Fruit fly (Drosophila melanogaster) whole organism, prepupa: ENCODE results near the gene Atat.

Experiments used
- Blimp-1 ChIP-seq: fragments of 200-800 bp; sonication (Bioruptor generic); optimal IDR thresholded peaks from 3 replicates; lab custom pipeline; 2017; ENCODE audit warnings: missing biosample characterization, missing genetic modification characterization, mild to moderate bottlenecking, moderate library complexity, missing genetic modification reagents
- CG10631 ChIP-seq: fragments of 200-800 bp; sonication (Bioruptor generic); optimal IDR thresholded peaks from 2 replicates; lab custom pipeline; 2016; ENCODE audit warnings: missing biosample characterization, missing genetic modification characterization
- CG11762 ChIP-seq: fragments of 200-800 bp; sonication (Bioruptor generic); optimal IDR thresholded peaks from 3 replicates; lab custom pipeline; 2016; ENCODE audit warnings: missing biosample characterization, missing genetic modification characterization; ENCODE audit not compliant: insufficient read depth
- CG15336 ChIP-seq: fragments of 200-800 bp; sonication (Bioruptor generic); IDR thresholded peaks from 2 replicates; pipeline ENCODE4 v1.3.6; 2022; ENCODE audit warnings: missing biosample characterization, missing genetic modification characterization
- CG1621 ChIP-seq: fragments of 200-800 bp; sonication (Bioruptor generic); optimal IDR thresholded peaks from 3 replicates; lab custom pipeline; 2018; ENCODE audit warnings: missing biosample characterization, mild to moderate bottlenecking, missing genetic modification characterization
- CG16779 ChIP-seq: fragments of 200-800 bp; sonication (Bioruptor generic); optimal IDR thresholded peaks from 3 replicates; lab custom pipeline; 2017; ENCODE audit warnings: missing biosample characterization, mild to moderate bottlenecking, missing genetic modification characterization
- CG3032 ChIP-seq: fragments of 200-800 bp; optimal IDR thresholded peaks from 2 replicates; lab custom pipeline; 2019; ENCODE audit warnings: missing biosample characterization, mild to moderate bottlenecking, missing genetic modification characterization, moderate library complexity
- CG4318 ChIP-seq: fragments of 200-800 bp; sonication (Bioruptor generic); optimal IDR thresholded peaks from 3 replicates; lab custom pipeline; 2017; ENCODE audit warnings: missing biosample characterization, mild to moderate bottlenecking, missing genetic modification characterization
- CG6276 ChIP-seq: fragments of 200-800 bp; sonication (Bioruptor generic); optimal IDR thresholded peaks from 2 replicates; lab custom pipeline; 2017; ENCODE audit warnings: missing biosample characterization, mild to moderate bottlenecking, missing genetic modification characterization
- CG6792 ChIP-seq: fragments of 200-800 bp; sonication (Bioruptor generic); optimal IDR thresholded peaks from 3 replicates; lab custom pipeline; 2016; ENCODE audit warnings: missing biosample characterization, missing genetic modification characterization
- CG6808 ChIP-seq: fragments of 200-800 bp; sonication (Bioruptor generic); optimal IDR thresholded peaks from 3 replicates; lab custom pipeline; 2017; ENCODE audit warnings: missing biosample characterization, missing genetic modification characterization, mild to moderate bottlenecking, moderate library complexity, missing genetic modification reagents
- CG6854 ChIP-seq: fragments of 200-800 bp; sonication (Bioruptor generic); optimal IDR thresholded peaks from 2 replicates; lab custom pipeline; 2017; ENCODE audit warnings: missing biosample characterization, mild to moderate bottlenecking, missing genetic modification characterization
- CG7368 ChIP-seq: fragments of 200-800 bp; sonication (Bioruptor generic); optimal IDR thresholded peaks from 3 replicates; lab custom pipeline; 2016; ENCODE audit warnings: missing biosample characterization, missing genetic modification characterization
- CG8319 ChIP-seq: fragments of 200-800 bp; sonication (Bioruptor generic); optimal IDR thresholded peaks from 3 replicates; lab custom pipeline; 2016; ENCODE audit warnings: missing biosample characterization, missing genetic modification characterization
- CG9139 ChIP-seq: fragments of 200-800 bp; sonication (Bioruptor generic); optimal IDR thresholded peaks from 3 replicates; lab custom pipeline; 2017; ENCODE audit warnings: missing biosample characterization, mild to moderate bottlenecking, missing genetic modification characterization
- Eip75B ChIP-seq: fragments of 200-800 bp; sonication (Bioruptor generic); optimal IDR thresholded peaks from 3 replicates; lab custom pipeline; 2016; ENCODE audit warnings: missing biosample characterization, missing genetic modification characterization
- Eip78C ChIP-seq: fragments of 200-800 bp; sonication (Bioruptor generic); peaks from one replicate; lab custom pipeline; 2016; ENCODE audit warnings: missing biosample characterization, missing genetic modification characterization
- Eip93F ChIP-seq: fragments of 200-800 bp; sonication (Bioruptor generic); optimal IDR thresholded peaks from 2 replicates; lab custom pipeline; 2016; ENCODE audit warnings: missing biosample characterization, mild to moderate bottlenecking, missing genetic modification characterization
- Ets96B ChIP-seq: fragments of 200-800 bp; optimal IDR thresholded peaks from 2 replicates; lab custom pipeline; 2019; ENCODE audit warnings: missing biosample characterization, mild to moderate bottlenecking, missing genetic modification characterization, moderate library complexity
- Gug ChIP-seq: fragments of 200-800 bp; sonication (Bioruptor generic); IDR thresholded peaks from 2 replicates; pipeline ENCODE4 v1.3.6; 2022; ENCODE audit warnings: missing biosample characterization, missing genetic modification characterization
- Hr38 ChIP-seq: sonication (Bioruptor generic); optimal IDR thresholded peaks from 2 replicates; lab custom pipeline; 2016; ENCODE audit warnings: missing biosample characterization, missing genetic modification characterization
- Hr4 ChIP-seq: fragments of 200-800 bp; sonication (Bioruptor generic); optimal IDR thresholded peaks from 3 replicates; lab custom pipeline; 2016; ENCODE audit warnings: missing biosample characterization, missing genetic modification characterization
- Lpt ChIP-seq: fragments of 200-800 bp; sonication (Bioruptor generic); optimal IDR thresholded peaks from 3 replicates; lab custom pipeline; 2016; ENCODE audit warnings: missing biosample characterization, missing genetic modification characterization
- Met ChIP-seq: fragments of 200-800 bp; sonication (Bioruptor generic); optimal IDR thresholded peaks from 3 replicates; lab custom pipeline; 2016; ENCODE audit warnings: missing biosample characterization, missing genetic modification characterization
- OdsH ChIP-seq: fragments of 200-800 bp; sonication (Bioruptor generic); optimal IDR thresholded peaks from 3 replicates; lab custom pipeline; 2016; ENCODE audit warnings: missing biosample characterization, missing genetic modification characterization
- Smox ChIP-seq: fragments of 200-800 bp; sonication (Bioruptor generic); optimal IDR thresholded peaks from 3 replicates; lab custom pipeline; 2016; ENCODE audit warnings: missing biosample characterization, missing genetic modification characterization
- Sox14 ChIP-seq: fragments of 200-800 bp; sonication (Bioruptor generic); optimal IDR thresholded peaks from 3 replicates; lab custom pipeline; 2016; ENCODE audit warnings: missing biosample characterization, missing genetic modification characterization
- acj6 ChIP-seq: fragments of 200-800 bp; sonication (Bioruptor generic); optimal IDR thresholded peaks from 3 replicates; lab custom pipeline; 2016; ENCODE audit warnings: missing biosample characterization, missing genetic modification characterization
- cyc ChIP-seq: fragments of 200-800 bp; sonication (Bioruptor generic); optimal IDR thresholded peaks from 3 replicates; lab custom pipeline; 2016; ENCODE audit warnings: missing biosample characterization, missing genetic modification characterization
- dac ChIP-seq: fragments of 200-800 bp; sonication (Bioruptor generic); optimal IDR thresholded peaks from 2 replicates; lab custom pipeline; 2017; ENCODE audit warnings: missing biosample characterization, mild to moderate bottlenecking, missing genetic modification characterization
- dsx ChIP-seq: fragments of 200-800 bp; optimal IDR thresholded peaks from 3 replicates; lab custom pipeline; 2019; ENCODE audit warnings: missing biosample characterization, mild to moderate bottlenecking, missing genetic modification characterization, moderate library complexity; ENCODE audit not compliant: poor library complexity, severe bottlenecking
- eg ChIP-seq: fragments of 200-800 bp; sonication (Bioruptor generic); IDR thresholded peaks from 3 replicates; pipeline ENCODE4 v1.3.6; 2022; ENCODE audit warnings: missing biosample characterization, missing genetic modification characterization
- esn ChIP-seq: fragments of 200-800 bp; sonication (Bioruptor generic); optimal IDR thresholded peaks from 2 replicates; lab custom pipeline; 2016; ENCODE audit warnings: missing biosample characterization, mild to moderate bottlenecking, missing genetic modification characterization, moderate library complexity
- fd85E ChIP-seq: fragments of 200-800 bp; sonication (Bioruptor generic); optimal IDR thresholded peaks from 3 replicates; lab custom pipeline; 2016; ENCODE audit warnings: missing biosample characterization, missing genetic modification characterization
- fkh ChIP-seq: fragments of 200-800 bp; sonication (Bioruptor generic); optimal IDR thresholded peaks from 3 replicates; lab custom pipeline; 2017; ENCODE audit warnings: missing biosample characterization, mild to moderate bottlenecking, missing genetic modification characterization, moderate library complexity
- lz ChIP-seq: fragments of 200-800 bp; sonication (Bioruptor generic); optimal IDR thresholded peaks from 3 replicates; lab custom pipeline; 2016; ENCODE audit warnings: missing biosample characterization, missing genetic modification characterization
- net ChIP-seq: fragments of 200-800 bp; sonication (Bioruptor generic); optimal IDR thresholded peaks from 3 replicates; lab custom pipeline; 2016; ENCODE audit warnings: missing biosample characterization, missing genetic modification characterization
- pdm3 ChIP-seq: fragments of 200-800 bp; sonication (Bioruptor generic); optimal IDR thresholded peaks from 3 replicates; lab custom pipeline; 2016; ENCODE audit warnings: missing biosample characterization, missing genetic modification characterization
- salr ChIP-seq, 2 experiments: fragments of 200-800 bp; sonication (Bioruptor generic); optimal IDR thresholded peaks; 3 replicates each; lab custom pipeline; 2016 to 2018; ENCODE audit warnings: missing biosample characterization in 2 of 2, missing genetic modification characterization in 2 of 2, mild to moderate bottlenecking in 1 of 2
- ss ChIP-seq, 2 experiments: fragments of 200-800 bp; sonication (Bioruptor generic); optimal IDR thresholded peaks; 2 replicates in 1 of 2; 3 replicates in 1 of 2; lab custom pipeline; 2017 to 2018; ENCODE audit warnings: mild to moderate bottlenecking in 2 of 2, missing biosample characterization in 2 of 2, missing genetic modification characterization in 2 of 2, moderate library complexity in 1 of 2
- svp ChIP-seq: fragments of 200-800 bp; sonication (Bioruptor generic); peaks from one replicate; lab custom pipeline; 2016; ENCODE audit warnings: missing biosample characterization, missing genetic modification characterization
- topi ChIP-seq: fragments of 200-800 bp; sonication (Bioruptor generic); optimal IDR thresholded peaks from 3 replicates; lab custom pipeline; 2016; ENCODE audit warnings: missing biosample characterization, missing genetic modification characterization

The Atat gene

dm6 chr3L:9373374-9374004 lies 53.1 kb downstream of the Atat start (continued):
- TF ChIP-seq CG1621 (tag; lab: Kevin White, UChicago) = peak; percentile 31
- TF ChIP-seq Eip75B (GFP tag; lab: Kevin White, UChicago) = peak; percentile 73
- TF ChIP-seq CG3032 (tag; lab: Kevin White, UChicago) = peak; percentile 62
- peak; percentile 81 for TF ChIP-seq Met (GFP tag; lab: Kevin White, UChicago)
- peak; percentile 72 for TF ChIP-seq CG16779 (tag; lab: Kevin White, UChicago)
- TF ChIP-seq CG4318 = peak; percentile 73
- peak; percentile 83 for TF ChIP-seq acj6 (GFP tag; lab: Kevin White, UChicago)
- TF ChIP-seq cyc (GFP tag; lab: Kevin White, UChicago) = peak; percentile 68
- TF ChIP-seq net (GFP tag; lab: Kevin White, UChicago) = peak; percentile 64
- peak; percentile 72 for TF ChIP-seq pdm3 (GFP tag; lab: Kevin White, UChicago)
- TF ChIP-seq CG11762 (GFP tag; lab: Kevin White, UChicago) = peak; percentile 68
- peak; percentile 53 for TF ChIP-seq CG9139 (GFP tag; lab: Kevin White, UChicago)
- TF ChIP-seq Ets96B (tag; lab: Kevin White, UChicago) = peak; percentile 69
- TF ChIP-seq dac (GFP tag; lab: Kevin White, UChicago) = peak; percentile 49
- peak; percentile 78 for TF ChIP-seq OdsH (GFP tag; lab: Kevin White, UChicago)
- peak; percentile 62 for TF ChIP-seq Lpt (GFP tag; lab: Kevin White, UChicago)
- peak; percentile 0 for TF ChIP-seq fd85E (GFP tag; lab: Kevin White, UChicago)
- no peak for TF ChIP-seq Hr38 (GFP tag; lab: Kevin White, UChicago)
- peak; percentile 94 for TF ChIP-seq Eip78C (GFP tag; lab: Kevin White, UChicago)
- TF ChIP-seq Gug (GFP tag; lab: Robert Waterston, UW) = peak; percentile 78
- TF ChIP-seq CG15336 = peak; percentile 90
- peak; percentile 69 for TF ChIP-seq lz
- peak; percentile 8 to 56 for TF ChIP-seq salr (GFP tag; optimal IDR thresholded peaks at IDR 0.05; lab: Kevin White, UChicago)
- TF ChIP-seq CG10631 (GFP tag; lab: Kevin White, UChicago) = peak; percentile 83
- TF ChIP-seq CG6276 = peak; percentile 83
- peak; percentile 71 for TF ChIP-seq CG6792
- TF ChIP-seq Eip93F (GFP tag; lab: Kevin White, UChicago) = peak; percentile 25
- peak; percentile 82 for TF ChIP-seq svp (GFP tag; lab: Kevin White, UChicago)
- peak; percentile 72 for TF ChIP-seq CG6808 (GFP tag; lab: Kevin White, UChicago)
- peak; percentile 46 for TF ChIP-seq CG8319

DNA sequence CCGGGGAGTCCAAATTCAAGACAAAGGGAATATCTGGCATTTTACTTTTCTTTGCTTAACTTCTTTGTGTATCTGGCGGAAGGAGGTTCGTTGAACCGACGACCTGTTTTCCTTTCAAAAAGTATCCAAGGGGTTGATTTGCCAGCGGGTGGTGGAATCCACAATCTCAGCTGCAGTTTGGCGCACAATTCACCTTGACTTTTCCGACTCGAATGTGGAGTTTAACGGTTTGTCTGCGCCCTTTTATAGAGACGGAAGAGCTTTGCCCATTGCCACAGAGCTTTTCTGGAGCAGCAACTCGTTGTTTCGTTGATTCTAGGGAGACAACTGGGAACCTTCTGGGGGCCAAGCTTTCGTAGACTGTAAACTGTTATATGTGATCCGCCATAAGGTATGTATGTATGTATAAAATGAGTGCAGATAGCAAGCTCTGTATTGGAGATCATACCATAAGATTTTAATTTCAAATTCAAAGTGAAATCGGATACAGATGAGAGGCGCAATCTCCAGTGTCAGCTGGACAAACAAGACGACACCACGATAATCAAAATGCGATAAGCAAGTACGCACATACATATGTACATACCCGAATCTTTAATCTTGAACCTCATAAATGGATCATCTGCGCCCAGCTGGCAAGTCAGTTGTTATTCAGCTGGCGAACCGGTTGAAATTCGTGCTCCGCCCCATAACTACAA lies 54.1 kb downstream of the Atat start, which contains the start of the genes Hsp67Bc, CG4456 and Hsp22:
Gene Hsp67Bc, minus strand, starts transcription at position 220 of the 698 bp plus-strand sequence.
Gene CG4456, plus strand, starts transcription at position 445 of the 698 bp plus-strand sequence.
Gene Hsp22, plus strand, starts transcription at position 654 of the 698 bp plus-strand sequence.
- no peak for TF ChIP-seq Blimp-1 (GFP tag; lab: Kevin White, UChicago)
- peak; percentile 66 for TF ChIP-seq svp (GFP tag; lab: Kevin White, UChicago)
- no peak for TF ChIP-seq esn (GFP tag; lab: Kevin White, UChicago)
- TF ChIP-seq fkh (GFP tag; lab: Kevin White, UChicago) = peak; percentile 60
- no peak for TF ChIP-seq topi
- TF ChIP-seq Hr4 = no peak
- peak; percentile 58 for TF ChIP-seq Eip78C (GFP tag; lab: Kevin White, UChicago)
- peak; percentile 36 for TF ChIP-seq Sox14 (GFP tag; lab: Kevin White, UChicago)
- TF ChIP-seq CG3032 (tag; lab: Kevin White, UChicago) = no peak
- TF ChIP-seq CG6854 (GFP tag; lab: Kevin White, UChicago) = peak; percentile 18
- no peak for TF ChIP-seq CG7368 (GFP tag; lab: Kevin White, UChicago)
- no peak for TF ChIP-seq CG6792
- TF ChIP-seq eg (GFP tag; lab: Robert Waterston, UW) = 0 out of 3 replicates have a peak, but pooled peaks have one; percentile 21
- peak; percentile 13 for TF ChIP-seq Eip75B (GFP tag; lab: Kevin White, UChicago)
- no peak for TF ChIP-seq Smox (GFP tag; lab: Kevin White, UChicago)
- TF ChIP-seq net (GFP tag; lab: Kevin White, UChicago) = no peak
- peak; percentile 50 to 53 for TF ChIP-seq ss (GFP tag; optimal IDR thresholded peaks at IDR 0.05; lab: Kevin White, UChicago)
- peak; percentile 23 for TF ChIP-seq dsx (GFP tag; lab: Kevin White, UChicago)
